Worm (Caenorhabditis elegans) whole organism, mixed stage, embryonic: ENCODE results near the gene C18D11.6.
A peak's percentile ranks its signal among the peaks of the same experiment; 100 is the strongest.

Experiments used
- blmp-1 ChIP-seq: fragments of 150-350 bp; optimal IDR thresholded peaks from 2 replicates; lab custom pipeline; 2014; ENCODE audit warnings: missing biosample characterization, missing genetic modification characterization
- elt-1 ChIP-seq: sonication (generic microtip); optimal IDR thresholded peaks from 2 replicates; lab custom pipeline; 2017; ENCODE audit warnings: missing genetic modification characterization, mild to moderate bottlenecking, missing compliant biosample characterization, antibody characterized with exemption, moderate library complexity, borderline replicate concordance; ENCODE audit not compliant: insufficient read depth
- nhr-12 ChIP-seq: fragments of 150-350 bp; optimal IDR thresholded peaks from 2 replicates; lab custom pipeline; 2014; ENCODE audit warnings: missing biosample characterization, missing genetic modification characterization
- zip-8 ChIP-seq: fragments of 150-350 bp; optimal IDR thresholded peaks from 2 replicates; lab custom pipeline; 2014; ENCODE audit warnings: missing biosample characterization, missing genetic modification characterization

- no peak for TF ChIP-seq elt-1 (tag; lab: Kevin White, UChicago)
- no peak for TF ChIP-seq nhr-12 (tag; lab: Kevin White, UChicago)
- peak; percentile 10 for TF ChIP-seq blmp-1 (tag; lab: Kevin White, UChicago)
- no peak for TF ChIP-seq zip-8 (tag; lab: Kevin White, UChicago)
Observed at ce11 chrIII:11811839-11812238, 1.5 kb downstream of the C18D11.6 start.
